Worm (Caenorhabditis elegans) whole organism, L4 larva: ENCODE measurements around the gene R03H10.5.

Experiments
- F26F4.8 ChIP-seq: fragments of 200-800 bp; sonication (Bioruptor generic); conservative IDR thresholded peaks from 2 replicates; pipeline ENCODE4 v1.3.6; 2022; ENCODE audit warnings: missing genetic modification characterization, missing compliant biosample characterization
- F37D6.2 ChIP-seq: sonication (generic microtip); optimal IDR thresholded peaks from 2 replicates; lab custom pipeline; 2016; ENCODE audit warnings: mild to moderate bottlenecking, missing genetic modification characterization, missing compliant biosample characterization
- ZK337.2 ChIP-seq: fragments of 200-800 bp; sonication (Bioruptor generic); IDR thresholded peaks from 2 replicates; pipeline ENCODE4 v1.3.6; 2022; ENCODE audit warnings: missing genetic modification reagents, missing genetic modification characterization, missing compliant biosample characterization
- aha-1 ChIP-seq: fragments of 150-350 bp; peaks from one replicate; lab custom pipeline; 2014; ENCODE audit warnings: missing biosample characterization, missing genetic modification characterization
- aly-2 ChIP-seq: sonication (generic microtip); optimal IDR thresholded peaks from 2 replicates; lab custom pipeline; 2018; ENCODE audit warnings: missing biosample characterization, missing genetic modification characterization
- daf-16 ChIP-seq, 3 experiments: sonication (generic microtip); optimal IDR thresholded peaks; 2 replicates each; lab custom pipeline; 2016 to 2017; ENCODE audit warnings: missing genetic modification characterization in 3 of 3, missing genetic modification reagents in 3 of 3, mild to moderate bottlenecking in 2 of 3, missing compliant biosample characterization in 2 of 3, missing biosample characterization in 1 of 3, moderate library complexity in 1 of 3
- dmd-8 ChIP-seq: fragments of 200-800 bp; sonication (Bioruptor generic); IDR thresholded peaks from 2 replicates; pipeline ENCODE4 v1.3.6; 2022; ENCODE audit warnings: missing genetic modification characterization, missing compliant biosample characterization
- dve-1 ChIP-seq: sonication (generic microtip); optimal IDR thresholded peaks from 2 replicates; lab custom pipeline; 2017; ENCODE audit warnings: antibody characterized with exemption, mild to moderate bottlenecking, missing genetic modification characterization, missing compliant biosample characterization; ENCODE audit not compliant: insufficient read depth
- egl-27 ChIP-seq: sonication (generic microtip); optimal IDR thresholded peaks from 3 replicates; lab custom pipeline; 2017; ENCODE audit warnings: missing biosample characterization, missing genetic modification reagents, missing genetic modification characterization
- egl-43 ChIP-seq: fragments of 200-800 bp; sonication (Bioruptor generic); IDR thresholded peaks from 2 replicates; pipeline ENCODE4 v1.3.6; 2022; ENCODE audit warnings: missing genetic modification reagents, missing genetic modification characterization, missing compliant biosample characterization
- hlh-11 ChIP-seq: fragments of 200-800 bp; sonication (Bioruptor generic); optimal IDR thresholded peaks from 2 replicates; lab custom pipeline; 2018; ENCODE audit warnings: mild to moderate bottlenecking, missing genetic modification characterization, missing compliant biosample characterization
- jun-1 ChIP-seq: fragments of 150-350 bp; optimal IDR thresholded peaks from 2 replicates; lab custom pipeline; 2014; ENCODE audit warnings: missing biosample characterization, missing genetic modification reagents, missing genetic modification characterization
- lin-13 ChIP-seq: fragments of 150-350 bp; optimal IDR thresholded peaks from 2 replicates; lab custom pipeline; 2014; ENCODE audit warnings: missing biosample characterization, missing genetic modification reagents, missing genetic modification characterization
- lin-15B ChIP-seq: fragments of 150-350 bp; sonication (generic microtip); optimal IDR thresholded peaks from 3 replicates; lab custom pipeline; 2014; ENCODE audit warnings: missing biosample characterization, missing genetic modification characterization
- lin-39 ChIP-seq: fragments of 150-350 bp; optimal IDR thresholded peaks from 2 replicates; lab custom pipeline; 2014; ENCODE audit warnings: missing biosample characterization, missing genetic modification reagents, missing genetic modification characterization
- lir-3 ChIP-seq: sonication (generic microtip); optimal IDR thresholded peaks from 2 replicates; lab custom pipeline; 2016; ENCODE audit warnings: mild to moderate bottlenecking, missing genetic modification characterization, missing compliant biosample characterization
- madf-5 ChIP-seq, 2 experiments: fragments of 200-800 bp; sonication (Bioruptor generic); IDR thresholded peaks; 2 replicates each; pipeline ENCODE4 v1.3.6; 2022; ENCODE audit warnings: missing compliant biosample characterization in 2 of 2, missing genetic modification characterization in 2 of 2
- mxl-2 ChIP-seq: fragments of 200-800 bp; sonication (Bioruptor generic); conservative IDR thresholded peaks from 2 replicates; pipeline ENCODE4 v1.3.6; 2022; ENCODE audit warnings: missing genetic modification reagents, missing genetic modification characterization, missing compliant biosample characterization
- nhr-102 ChIP-seq: sonication (generic microtip); optimal IDR thresholded peaks from 2 replicates; lab custom pipeline; 2016; ENCODE audit warnings: mild to moderate bottlenecking, missing genetic modification characterization, moderate library complexity, missing compliant biosample characterization
- nhr-25 ChIP-seq: sonication (generic microtip); optimal IDR thresholded peaks from 2 replicates; lab custom pipeline; 2017; ENCODE audit warnings: missing genetic modification characterization, mild to moderate bottlenecking, missing compliant biosample characterization, antibody characterized with exemption, moderate library complexity, borderline replicate concordance; ENCODE audit not compliant: insufficient read depth
- nhr-28 ChIP-seq: fragments of 150-350 bp; optimal IDR thresholded peaks from 2 replicates; lab custom pipeline; 2014; ENCODE audit warnings: missing biosample characterization, missing genetic modification characterization
- nhr-42 ChIP-seq: fragments of 200-800 bp; sonication (Bioruptor generic); IDR thresholded peaks from 2 replicates; pipeline ENCODE4 v1.3.6; 2022; ENCODE audit warnings: missing genetic modification characterization, missing compliant biosample characterization
- nhr-6 ChIP-seq: fragments of 150-350 bp; optimal IDR thresholded peaks from 2 replicates; lab custom pipeline; 2014; ENCODE audit warnings: missing biosample characterization, missing genetic modification characterization
- php-3 ChIP-seq: fragments of 200-800 bp; sonication (Bioruptor generic); IDR thresholded peaks from 2 replicates; pipeline ENCODE4 v1.3.6; 2022; ENCODE audit warnings: missing genetic modification reagents, missing genetic modification characterization, missing compliant biosample characterization
- pqm-1 ChIP-seq: sonication (generic microtip); optimal IDR thresholded peaks from 2 replicates; lab custom pipeline; 2017; ENCODE audit warnings: missing biosample characterization, missing genetic modification characterization
- set-16 ChIP-seq: fragments of 200-800 bp; sonication (Bioruptor generic); IDR thresholded peaks from 2 replicates; pipeline ENCODE4 v1.3.6; 2022; ENCODE audit warnings: missing genetic modification reagents, missing genetic modification characterization, missing compliant biosample characterization
- snpc-1.2 ChIP-seq: fragments of 200-800 bp; sonication (Bioruptor generic); IDR thresholded peaks from 2 replicates; pipeline ENCODE4 v1.3.6; 2022; ENCODE audit warnings: missing genetic modification reagents, missing genetic modification characterization, missing compliant biosample characterization
- zfp-2 ChIP-seq: sonication (generic microtip); optimal IDR thresholded peaks from 2 replicates; lab custom pipeline; 2016; ENCODE audit warnings: mild to moderate bottlenecking, missing genetic modification characterization, missing compliant biosample characterization
- zip-11 ChIP-seq: fragments of 200-800 bp; sonication (Bioruptor generic); IDR thresholded peaks from 2 replicates; pipeline ENCODE4 v1.3.6; 2022; ENCODE audit warnings: missing genetic modification characterization, missing compliant biosample characterization

Gene R03H10.5

ce11 chrII:4179897-4180296 lies 9.5 kb upstream of the R03H10.5 start, which contains the start of gene R03H10.1:
TSS of gene R03H10.1 (plus strand) at chrII:4180248.
- TF ChIP-seq F37D6.2 (tag; lab: Kevin White, UChicago) (no peak), lin-39 (tag; lab: Kevin White, UChicago) (no peak), egl-27 (no peak), daf-16 (GFP tag; optimal IDR thresholded peaks at IDR 0.05; lab: Kevin White, UChicago) (no peak), daf-16 (tag; optimal IDR thresholded peaks at IDR 0.05; lab: Kevin White, UChicago) (peak; percentile 89), nhr-25 (no peak), php-3 (peak; percentile 71), nhr-28 (peak; percentile 14), dmd-8 (GFP tag; lab: Robert Waterston, UW) (no peak), nhr-102 (tag; lab: Kevin White, UChicago) (no peak), hlh-11 (peak; percentile 21), lin-15B (tag; lab: Kevin White, UChicago) (no peak), dve-1 (tag; lab: Kevin White, UChicago) (peak; percentile 66), nhr-42 (GFP tag; lab: Robert Waterston, UW) (no peak), aha-1 (tag; lab: Kevin White, UChicago) (peak; percentile 76), zfp-2 (tag; lab: Kevin White, UChicago) (no peak)

ce11 chrII:4178838-4179237 lies 8.4 kb upstream of the R03H10.5 start, which contains the start of gene R03H10.7:
TSS of gene R03H10.7 (minus strand) at chrII:4178938.
- no peak for TF ChIP-seq zip-11 (GFP tag; lab: Robert Waterston, UW)
- TF ChIP-seq pqm-1 = peak; percentile 45
- no peak for TF ChIP-seq jun-1
- TF ChIP-seq F26F4.8 (GFP tag; lab: Robert Waterston, UW) = no peak
- no peak for TF ChIP-seq daf-16 (GFP tag; optimal IDR thresholded peaks at IDR 0.05; lab: Kevin White, UChicago)
- peak; percentile 19 for TF ChIP-seq daf-16 (tag; optimal IDR thresholded peaks at IDR 0.05; lab: Kevin White, UChicago)

- TF ChIP-seq lin-13 (GFP tag; lab: Kevin White, UChicago) (no peak), zfp-2 (tag; lab: Kevin White, UChicago) (no peak), snpc-1.2 (no peak), nhr-6 (tag; lab: Kevin White, UChicago) (no peak), madf-5 (GFP tag; IDR thresholded peaks at IDR 0.05; lab: Robert Waterston, UW) (no peak), dve-1 (tag; lab: Kevin White, UChicago) (no peak)
These were observed 3.4 kb upstream of the R03H10.5 start for ce11 chrII:4173842-4174241.

ce11 chrII:4173398-4173797 lies 3.0 kb upstream of the R03H10.5 start, which contains the start of gene R03H10.6:
TSS of gene R03H10.6 (minus strand) at chrII:4173498.
- TF ChIP-seq ZK337.2 (GFP tag; lab: Robert Waterston, UW) = no peak
- peak; percentile 82 for TF ChIP-seq aha-1 (tag; lab: Kevin White, UChicago)

ce11 chrII:4168404-4168803 lies 2.0 kb downstream of the R03H10.5 start, which contains the start of gene R03H10.4:
TSS of gene R03H10.4 (minus strand) at chrII:4168504.
- TF ChIP-seq aha-1 (tag; lab: Kevin White, UChicago) = peak; percentile 13

ce11 chrII:4167833-4168232 lies 2.6 kb downstream of the R03H10.5 start:
- TF ChIP-seq lir-3 = no peak
- 0 out of 2 replicates have a peak, but pooled peaks have one; percentile 46 for TF ChIP-seq egl-43 (GFP tag; lab: Robert Waterston, UW)
- TF ChIP-seq aly-2 (tag; lab: Kevin White, UChicago) = no peak
- peak; percentile 83 for TF ChIP-seq set-16 (GFP tag; lab: Robert Waterston, UW)

- peak; percentile 91 for TF ChIP-seq aha-1 (tag; lab: Kevin White, UChicago)
- TF ChIP-seq lin-13 (GFP tag; lab: Kevin White, UChicago) = no peak
- no peak for TF ChIP-seq mxl-2 (GFP tag; lab: Robert Waterston, UW)
These were observed 10.8 kb downstream of the R03H10.5 start for ce11 chrII:4159570-4159969.
